Worm (Caenorhabditis elegans) whole organism, young adult: ENCODE measurements around the gene Y70G10A.4.
A peak's percentile ranks its signal among the peaks of the same experiment; 100 is the strongest.

ENCODE experiments used
- B0019.2 ChIP-seq: fragments of 200-800 bp; sonication (Bioruptor generic); conservative IDR thresholded peaks from 2 replicates; pipeline ENCODE4 v1.3.6; 2022; ENCODE audit warnings: missing genetic modification reagents, missing genetic modification characterization, missing compliant biosample characterization
- C06A6.2 ChIP-seq: fragments of 200-800 bp; sonication (Bioruptor generic); conservative IDR thresholded peaks from 2 replicates; pipeline ENCODE4 v1.3.6; 2022; ENCODE audit warnings: missing genetic modification characterization, missing compliant biosample characterization
- C17E4.6 ChIP-seq: fragments of 200-800 bp; sonication (Bioruptor generic); IDR thresholded peaks from 2 replicates; pipeline ENCODE4 v1.3.6; 2022; ENCODE audit warnings: missing genetic modification reagents, missing genetic modification characterization, missing compliant biosample characterization
- F10E7.11 ChIP-seq: sonication (generic microtip); optimal IDR thresholded peaks from 2 replicates; lab custom pipeline; 2017; ENCODE audit warnings: mild to moderate bottlenecking, missing genetic modification characterization, moderate library complexity, missing compliant biosample characterization
- F23B12.7 ChIP-seq: sonication (generic microtip); optimal IDR thresholded peaks from 2 replicates; lab custom pipeline; 2017; ENCODE audit warnings: missing genetic modification characterization, mild to moderate bottlenecking, missing compliant biosample characterization, antibody characterized with exemption, moderate library complexity; ENCODE audit not compliant: insufficient read depth
- F52B5.7 ChIP-seq: sonication (generic microtip); optimal IDR thresholded peaks from 2 replicates; lab custom pipeline; 2016; ENCODE audit warnings: mild to moderate bottlenecking, missing genetic modification characterization, missing compliant biosample characterization
- F57A8.1 ChIP-seq: fragments of 200-800 bp; sonication (Bioruptor generic); optimal IDR thresholded peaks from 2 replicates; lab custom pipeline; 2018; ENCODE audit warnings: mild to moderate bottlenecking, missing genetic modification characterization, moderate library complexity, missing compliant biosample characterization
- T07F8.4 ChIP-seq: sonication (generic microtip); optimal IDR thresholded peaks from 2 replicates; lab custom pipeline; 2016; ENCODE audit warnings: mild to moderate bottlenecking, missing genetic modification characterization, moderate library complexity, missing compliant biosample characterization
- T26A5.8 ChIP-seq: sonication (generic microtip); optimal IDR thresholded peaks from 2 replicates; lab custom pipeline; 2016; ENCODE audit warnings: missing genetic modification characterization, missing compliant biosample characterization
- Y53F4B.3 ChIP-seq: fragments of 200-800 bp; sonication (Bioruptor generic); IDR thresholded peaks from 2 replicates; pipeline ENCODE4 v1.3.6; 2022; ENCODE audit warnings: missing genetic modification reagents, missing genetic modification characterization, missing compliant biosample characterization
- Y67H2A.10 ChIP-seq: fragments of 200-800 bp; sonication (Bioruptor generic); conservative IDR thresholded peaks from 2 replicates; pipeline ENCODE4 v1.3.6; 2022; ENCODE audit warnings: missing genetic modification reagents, missing genetic modification characterization, missing compliant biosample characterization
- Y79H2A.3 ChIP-seq: fragments of 200-800 bp; sonication (Bioruptor generic); conservative IDR thresholded peaks from 2 replicates; pipeline ENCODE4 v1.3.6; 2022; ENCODE audit warnings: missing genetic modification reagents, missing genetic modification characterization, missing compliant biosample characterization
- akir-1 ChIP-seq: fragments of 200-800 bp; sonication (Bioruptor generic); optimal IDR thresholded peaks from 2 replicates; lab custom pipeline; 2018; ENCODE audit warnings: mild to moderate bottlenecking, missing genetic modification characterization, moderate library complexity, missing compliant biosample characterization
- ama-1 ChIP-seq, 3 experiments: fragments of 150-350 bp in 1 of 3; sonication (generic microtip) in 2 of 3; optimal IDR thresholded peaks; 2 replicates each; lab custom pipeline; 2014 to 2018; ENCODE audit warnings: missing biosample characterization in 2 of 3, missing genetic modification characterization in 2 of 3, missing genetic modification reagents in 2 of 3
- aptf-3 ChIP-seq: fragments of 200-800 bp; sonication (Bioruptor generic); IDR thresholded peaks from 2 replicates; pipeline ENCODE4 v1.3.6; 2022; ENCODE audit warnings: missing genetic modification characterization, missing compliant biosample characterization
- atf-7 ChIP-seq: sonication (generic microtip); optimal IDR thresholded peaks from 2 replicates; lab custom pipeline; 2017; ENCODE audit warnings: mild to moderate bottlenecking, missing genetic modification characterization, missing compliant biosample characterization
- bed-1 ChIP-seq: fragments of 200-800 bp; sonication (Bioruptor generic); IDR thresholded peaks from 2 replicates; pipeline ENCODE4 v1.3.6; 2022; ENCODE audit warnings: missing genetic modification reagents, missing genetic modification characterization, missing compliant biosample characterization
- ccch-3 ChIP-seq: fragments of 200-800 bp; sonication (Bioruptor generic); optimal IDR thresholded peaks from 2 replicates; lab custom pipeline; 2018; ENCODE audit warnings: mild to moderate bottlenecking, missing genetic modification characterization, missing compliant biosample characterization
- cebp-2 ChIP-seq: fragments of 200-800 bp; sonication (Bioruptor generic); IDR thresholded peaks from 2 replicates; pipeline ENCODE4 v1.3.6; 2022; ENCODE audit warnings: missing genetic modification characterization, missing compliant biosample characterization
- ceh-100 ChIP-seq: fragments of 200-800 bp; sonication (Bioruptor generic); IDR thresholded peaks from 2 replicates; pipeline ENCODE4 v1.3.6; 2022; ENCODE audit warnings: missing genetic modification reagents, missing genetic modification characterization, missing compliant biosample characterization
- ceh-58 ChIP-seq: fragments of 200-800 bp; sonication (Bioruptor generic); IDR thresholded peaks from 2 replicates; pipeline ENCODE4 v1.3.6; 2022; ENCODE audit warnings: missing genetic modification characterization, missing compliant biosample characterization
- chd-7 ChIP-seq: sonication (generic microtip); optimal IDR thresholded peaks from 2 replicates; lab custom pipeline; 2016; ENCODE audit warnings: mild to moderate bottlenecking, missing genetic modification characterization, moderate library complexity, missing compliant biosample characterization
- die-1 ChIP-seq: sonication (generic microtip); optimal IDR thresholded peaks from 2 replicates; lab custom pipeline; 2016; ENCODE audit warnings: missing genotype, mild to moderate bottlenecking, missing genetic modification characterization, missing compliant biosample characterization
- efl-1 ChIP-seq: fragments of 150-350 bp; optimal IDR thresholded peaks from 2 replicates; lab custom pipeline; 2014; ENCODE audit warnings: missing biosample characterization, missing genetic modification reagents, missing genetic modification characterization
- egl-44 ChIP-seq: fragments of 200-800 bp; sonication (Bioruptor generic); IDR thresholded peaks from 2 replicates; pipeline ENCODE4 v1.3.6; 2022; ENCODE audit warnings: missing genetic modification reagents, missing genetic modification characterization, missing compliant biosample characterization
- ets-4 ChIP-seq: fragments of 200-800 bp; sonication (Bioruptor generic); optimal IDR thresholded peaks from 2 replicates; lab custom pipeline; 2018; ENCODE audit warnings: mild to moderate bottlenecking, missing genetic modification characterization, missing compliant biosample characterization
- fkh-3 ChIP-seq: sonication (generic microtip); optimal IDR thresholded peaks from 2 replicates; lab custom pipeline; 2016; ENCODE audit warnings: mild to moderate bottlenecking, missing genetic modification characterization, missing compliant biosample characterization
- hmg-1.2 ChIP-seq: fragments of 200-800 bp; sonication (Bioruptor generic); IDR thresholded peaks from 2 replicates; pipeline ENCODE4 v1.3.6; 2022; ENCODE audit warnings: missing genetic modification reagents, missing genetic modification characterization, missing compliant biosample characterization
- hrde-1 ChIP-seq: sonication (generic microtip); optimal IDR thresholded peaks from 2 replicates; lab custom pipeline; 2016; ENCODE audit warnings: missing genetic modification characterization, mild to moderate bottlenecking, missing compliant biosample characterization, moderate library complexity, missing genotype, missing genetic modification reagents, borderline replicate concordance
- let-607 ChIP-seq, 2 experiments: fragments of 200-800 bp in 1 of 2; sonication (Bioruptor generic) in 1 of 2; sonication (generic microtip) in 1 of 2; optimal IDR thresholded peaks; 2 replicates each; lab custom pipeline; 2016 to 2018; ENCODE audit warnings: mild to moderate bottlenecking in 2 of 2, missing compliant biosample characterization in 2 of 2, missing genetic modification characterization in 2 of 2, moderate library complexity in 2 of 2, missing genotype in 1 of 2
- lir-1 ChIP-seq: fragments of 200-800 bp; sonication (Bioruptor generic); conservative IDR thresholded peaks from 2 replicates; pipeline ENCODE4 v1.3.6; 2022; ENCODE audit warnings: missing genetic modification reagents, missing genetic modification characterization, missing compliant biosample characterization
- madf-3 ChIP-seq: fragments of 200-800 bp; sonication (Bioruptor generic); IDR thresholded peaks from 2 replicates; pipeline ENCODE4 v1.3.6; 2022; ENCODE audit warnings: missing genetic modification reagents, missing genetic modification characterization, missing compliant biosample characterization
- madf-6 ChIP-seq: fragments of 200-800 bp; sonication (Bioruptor generic); IDR thresholded peaks from 2 replicates; pipeline ENCODE4 v1.3.6; 2022; ENCODE audit warnings: missing genetic modification reagents, missing genetic modification characterization, missing compliant biosample characterization
- mel-28 ChIP-seq: sonication (generic microtip); optimal IDR thresholded peaks from 2 replicates; lab custom pipeline; 2016; ENCODE audit warnings: borderline replicate concordance, mild to moderate bottlenecking, missing genetic modification characterization, missing compliant biosample characterization
- nfyb-1 ChIP-seq: fragments of 200-800 bp; sonication (Bioruptor generic); IDR thresholded peaks from 2 replicates; pipeline ENCODE4 v1.3.6; 2022; ENCODE audit warnings: missing genetic modification reagents, missing genetic modification characterization, missing compliant biosample characterization
- nhr-120 ChIP-seq: fragments of 200-800 bp; sonication (Bioruptor generic); IDR thresholded peaks from 2 replicates; pipeline ENCODE4 v1.3.6; 2022; ENCODE audit warnings: missing genetic modification characterization, missing compliant biosample characterization
- nhr-80 ChIP-seq: sonication (generic microtip); optimal IDR thresholded peaks from 2 replicates; lab custom pipeline; 2016; ENCODE audit warnings: missing genetic modification characterization, missing compliant biosample characterization
- rcor-1 ChIP-seq: fragments of 200-800 bp; sonication (Bioruptor generic); IDR thresholded peaks from 2 replicates; pipeline ENCODE4 v1.3.6; 2022; ENCODE audit warnings: missing genetic modification reagents, missing genetic modification characterization, missing compliant biosample characterization
- rec-8 ChIP-seq, 2 experiments: sonication (generic microtip); optimal IDR thresholded peaks; 2 replicates each; lab custom pipeline; 2016; ENCODE audit warnings: mild to moderate bottlenecking in 2 of 2, missing genetic modification characterization in 2 of 2, missing genetic modification reagents in 2 of 2, missing genotype in 2 of 2, missing biosample characterization in 1 of 2, missing compliant biosample characterization in 1 of 2, moderate library complexity in 1 of 2
- sdz-38 ChIP-seq: sonication (generic microtip); optimal IDR thresholded peaks from 2 replicates; lab custom pipeline; 2016; ENCODE audit warnings: missing genotype, missing genetic modification characterization, missing compliant biosample characterization
- snpc-1.3 ChIP-seq: sonication (generic microtip); optimal IDR thresholded peaks from 2 replicates; lab custom pipeline; 2017; ENCODE audit warnings: missing genetic modification characterization, mild to moderate bottlenecking, missing compliant biosample characterization, antibody characterized with exemption, moderate library complexity, missing genotype, missing genetic modification reagents; ENCODE audit not compliant: insufficient read depth
- snpc-4 ChIP-seq, 5 experiments: fragments of 150-350 bp in 1 of 5; sonication (generic microtip) in 4 of 5; optimal IDR thresholded peaks; 2 replicates each; lab custom pipeline; 2014 to 2018; ENCODE audit warnings: missing genetic modification characterization in 5 of 5, missing biosample characterization in 3 of 5, antibody characterized with exemption in 2 of 5, mild to moderate bottlenecking in 2 of 5, missing compliant biosample characterization in 2 of 5, missing genotype in 2 of 5, moderate library complexity in 2 of 5, missing genetic modification reagents in 1 of 5
- somi-1 ChIP-seq: fragments of 200-800 bp; sonication (Bioruptor generic); optimal IDR thresholded peaks from 2 replicates; lab custom pipeline; 2018; ENCODE audit warnings: mild to moderate bottlenecking, missing genetic modification characterization, missing compliant biosample characterization
- sptf-2 ChIP-seq: fragments of 200-800 bp; sonication (Bioruptor generic); optimal IDR thresholded peaks from 2 replicates; lab custom pipeline; 2018; ENCODE audit warnings: mild to moderate bottlenecking, missing genetic modification characterization, missing compliant biosample characterization
- unc-130 ChIP-seq: sonication (generic microtip); optimal IDR thresholded peaks from 2 replicates; lab custom pipeline; 2016; ENCODE audit warnings: missing genetic modification reagents, missing genetic modification characterization, missing compliant biosample characterization
- ztf-18 ChIP-seq: sonication (generic microtip); optimal IDR thresholded peaks from 2 replicates; lab custom pipeline; 2016; ENCODE audit warnings: missing genotype, mild to moderate bottlenecking, missing genetic modification characterization, missing compliant biosample characterization

Y70G10A.4 gene

ce11 chrIII:10214540-10214979 is 7.4 kb upstream of the Y70G10A.4 start (continued):
- TF ChIP-seq C17E4.6 (GFP tag; lab: Robert Waterston, UW) (peak; percentile 28; the same call in 1 of the 2 replicates), aptf-3 (GFP tag; lab: Robert Waterston, UW) (no peak), bed-1 (GFP tag; lab: Robert Waterston, UW) (no peak), T26A5.8 (tag; lab: Kevin White, UChicago) (peak; percentile 22), madf-3 (GFP tag; lab: Robert Waterston, UW) (0 out of 2 replicates have a peak, but pooled peaks have one; percentile 45), ceh-58 (GFP tag; lab: Robert Waterston, UW) (0 out of 2 replicates have a peak, but pooled peaks have one; percentile 6), snpc-1.3 (tag; lab: Kevin White, UChicago) (no peak), hrde-1 (tag; lab: Kevin White, UChicago) (peak; percentile 76), ceh-100 (0 out of 2 replicates have a peak, but pooled peaks have one; percentile 20), chd-7 (peak; percentile 89), lir-1 (peak; percentile 31; the same call in 1 of the 2 replicates), sptf-2 (GFP tag; lab: Kevin White, UChicago) (no peak), Y53F4B.3 (GFP tag; lab: Robert Waterston, UW) (no peak), hmg-1.2 (GFP tag; lab: Robert Waterston, UW) (peak; percentile 55), let-607 (tag; optimal IDR thresholded peaks at IDR 0.05; lab: Kevin White, UChicago) (peak; percentile 39 to 71), madf-6 (GFP tag; lab: Robert Waterston, UW) (peak; percentile 68), cebp-2 (GFP tag; lab: Robert Waterston, UW) (peak; percentile 52; the same call in 1 of the 2 replicates), C06A6.2 (peak; percentile 58; the same call in 1 of the 2 replicates), B0019.2 (GFP tag; lab: Robert Waterston, UW) (no peak), somi-1 (GFP tag; lab: Kevin White, UChicago) (peak; percentile 73), F57A8.1 (GFP tag; lab: Kevin White, UChicago) (peak; percentile 11), akir-1 (GFP tag; lab: Kevin White, UChicago) (no peak), F52B5.7 (tag; lab: Kevin White, UChicago) (peak; percentile 81), ccch-3 (GFP tag; lab: Kevin White, UChicago) (no peak), egl-44 (GFP tag; lab: Robert Waterston, UW) (no peak), nhr-80 (peak; percentile 54), rcor-1 (GFP tag; lab: Robert Waterston, UW) (peak; percentile 54), unc-130 (GFP tag; lab: Kevin White, UChicago) (peak; percentile 21), ets-4 (peak; percentile 29), Y67H2A.10 (no peak; the same call in 1 of the 2 replicates), snpc-4 (GFP tag; optimal IDR thresholded peaks at IDR 0.05; lab: Kevin White, UChicago) (no peak), snpc-4 (tag; optimal IDR thresholded peaks at IDR 0.05; lab: Kevin White, UChicago) (peak in 3 of 4 experiments; percentile 1 to 54 (median 52)), T07F8.4 (tag; lab: Kevin White, UChicago) (no peak), ama-1 (optimal IDR thresholded peaks at IDR 0.05; lab: Kevin White, UChicago) (peak; percentile 95), ama-1 (GFP tag; optimal IDR thresholded peaks at IDR 0.05; lab: Kevin White, UChicago) (peak; percentile 61 to 77), rec-8 (tag; optimal IDR thresholded peaks at IDR 0.05; lab: Kevin White, UChicago) (no peak), ztf-18 (tag; lab: Kevin White, UChicago) (peak; percentile 16), atf-7 (tag; lab: Kevin White, UChicago) (peak; percentile 90), die-1 (peak; percentile 2), nfyb-1 (GFP tag; lab: Robert Waterston, UW) (peak; percentile 89), fkh-3 (tag; lab: Kevin White, UChicago) (peak; percentile 51), F10E7.11 (tag; lab: Kevin White, UChicago) (peak; percentile 75), sdz-38 (no peak), Y79H2A.3 (GFP tag; lab: Robert Waterston, UW) (0 out of 2 replicates have a peak, but pooled peaks have one; percentile 42), efl-1 (peak; percentile 0), F23B12.7 (no peak), mel-28 (tag; lab: Kevin White, UChicago) (peak; percentile 0), nhr-120 (GFP tag; lab: Robert Waterston, UW) (no peak)
